Fruit fly (Drosophila melanogaster) whole organism, prepupa: ENCODE data around the gene CG17145.

Source experiments
- CG10631 ChIP-seq: fragments of 200-800 bp; sonication (Bioruptor generic); optimal IDR thresholded peaks from 2 replicates; lab custom pipeline; 2016; ENCODE audit warnings: missing biosample characterization, missing genetic modification characterization
- CG11294 ChIP-seq: fragments of 200-800 bp; sonication (Bioruptor generic); IDR thresholded peaks from 2 replicates; pipeline ENCODE4 v1.3.6; 2022; ENCODE audit warnings: missing biosample characterization, missing genetic modification characterization
- CG11762 ChIP-seq: fragments of 200-800 bp; sonication (Bioruptor generic); optimal IDR thresholded peaks from 3 replicates; lab custom pipeline; 2016; ENCODE audit warnings: missing biosample characterization, missing genetic modification characterization; ENCODE audit not compliant: insufficient read depth
- CG11902 ChIP-seq: fragments of 200-800 bp; sonication (Bioruptor generic); optimal IDR thresholded peaks from 3 replicates; lab custom pipeline; 2016; ENCODE audit warnings: missing biosample characterization, missing genetic modification characterization
- CG15336 ChIP-seq: fragments of 200-800 bp; sonication (Bioruptor generic); IDR thresholded peaks from 2 replicates; pipeline ENCODE4 v1.3.6; 2022; ENCODE audit warnings: missing biosample characterization, missing genetic modification characterization
- CG1621 ChIP-seq: fragments of 200-800 bp; sonication (Bioruptor generic); optimal IDR thresholded peaks from 3 replicates; lab custom pipeline; 2018; ENCODE audit warnings: missing biosample characterization, mild to moderate bottlenecking, missing genetic modification characterization
- CG3032 ChIP-seq: fragments of 200-800 bp; optimal IDR thresholded peaks from 2 replicates; lab custom pipeline; 2019; ENCODE audit warnings: missing biosample characterization, mild to moderate bottlenecking, missing genetic modification characterization, moderate library complexity
- CG31627 ChIP-seq: fragments of 200-800 bp; sonication (Bioruptor generic); optimal IDR thresholded peaks from 3 replicates; lab custom pipeline; 2016; ENCODE audit warnings: missing biosample characterization, missing genetic modification characterization
- CG32006 ChIP-seq: fragments of 200-800 bp; sonication (Bioruptor generic); optimal IDR thresholded peaks from 3 replicates; lab custom pipeline; 2017; ENCODE audit warnings: missing biosample characterization, mild to moderate bottlenecking, missing genetic modification characterization
- CG3919 ChIP-seq: fragments of 200-800 bp; sonication (Bioruptor generic); optimal IDR thresholded peaks from 3 replicates; lab custom pipeline; 2016; ENCODE audit warnings: missing biosample characterization, missing genetic modification characterization
- CG4318 ChIP-seq: fragments of 200-800 bp; sonication (Bioruptor generic); optimal IDR thresholded peaks from 3 replicates; lab custom pipeline; 2017; ENCODE audit warnings: missing biosample characterization, mild to moderate bottlenecking, missing genetic modification characterization
- CG6163 ChIP-seq: fragments of 200-800 bp; sonication (Bioruptor generic); IDR thresholded peaks from 3 replicates; pipeline ENCODE4 v1.3.6; 2022; ENCODE audit warnings: missing biosample characterization, missing genetic modification characterization
- CG6792 ChIP-seq: fragments of 200-800 bp; sonication (Bioruptor generic); optimal IDR thresholded peaks from 3 replicates; lab custom pipeline; 2016; ENCODE audit warnings: missing biosample characterization, missing genetic modification characterization
- CG6808 ChIP-seq: fragments of 200-800 bp; sonication (Bioruptor generic); optimal IDR thresholded peaks from 3 replicates; lab custom pipeline; 2017; ENCODE audit warnings: missing biosample characterization, missing genetic modification characterization, mild to moderate bottlenecking, moderate library complexity, missing genetic modification reagents
- CG6854 ChIP-seq: fragments of 200-800 bp; sonication (Bioruptor generic); optimal IDR thresholded peaks from 2 replicates; lab custom pipeline; 2017; ENCODE audit warnings: missing biosample characterization, mild to moderate bottlenecking, missing genetic modification characterization
- CG7368 ChIP-seq: fragments of 200-800 bp; sonication (Bioruptor generic); optimal IDR thresholded peaks from 3 replicates; lab custom pipeline; 2016; ENCODE audit warnings: missing biosample characterization, missing genetic modification characterization
- CG8119 ChIP-seq: fragments of 200-800 bp; sonication (Bioruptor generic); IDR thresholded peaks from 3 replicates; pipeline ENCODE4 v1.3.6; 2022; ENCODE audit warnings: missing biosample characterization, missing genetic modification characterization
- CG8632 ChIP-seq: fragments of 200-800 bp; sonication (Bioruptor generic); optimal IDR thresholded peaks from 3 replicates; lab custom pipeline; 2016; ENCODE audit warnings: missing biosample characterization, missing genetic modification characterization
- CG9139 ChIP-seq: fragments of 200-800 bp; sonication (Bioruptor generic); optimal IDR thresholded peaks from 3 replicates; lab custom pipeline; 2017; ENCODE audit warnings: missing biosample characterization, mild to moderate bottlenecking, missing genetic modification characterization
- Eip75B ChIP-seq: fragments of 200-800 bp; sonication (Bioruptor generic); optimal IDR thresholded peaks from 3 replicates; lab custom pipeline; 2016; ENCODE audit warnings: missing biosample characterization, missing genetic modification characterization
- Eip93F ChIP-seq: fragments of 200-800 bp; sonication (Bioruptor generic); optimal IDR thresholded peaks from 2 replicates; lab custom pipeline; 2016; ENCODE audit warnings: missing biosample characterization, mild to moderate bottlenecking, missing genetic modification characterization
- Ets21C ChIP-seq: fragments of 200-800 bp; sonication (Bioruptor generic); optimal IDR thresholded peaks from 3 replicates; lab custom pipeline; 2016; ENCODE audit warnings: missing biosample characterization, missing genetic modification characterization
- Ets96B ChIP-seq: fragments of 200-800 bp; optimal IDR thresholded peaks from 2 replicates; lab custom pipeline; 2019; ENCODE audit warnings: missing biosample characterization, mild to moderate bottlenecking, missing genetic modification characterization, moderate library complexity
- Gug ChIP-seq: fragments of 200-800 bp; sonication (Bioruptor generic); IDR thresholded peaks from 2 replicates; pipeline ENCODE4 v1.3.6; 2022; ENCODE audit warnings: missing biosample characterization, missing genetic modification characterization
- Hr38 ChIP-seq: sonication (Bioruptor generic); optimal IDR thresholded peaks from 2 replicates; lab custom pipeline; 2016; ENCODE audit warnings: missing biosample characterization, missing genetic modification characterization
- Hr39 ChIP-seq: fragments of 200-800 bp; sonication (Bioruptor generic); optimal IDR thresholded peaks from 2 replicates; lab custom pipeline; 2016; ENCODE audit warnings: missing biosample characterization, missing genetic modification characterization
- Hr4 ChIP-seq: fragments of 200-800 bp; sonication (Bioruptor generic); optimal IDR thresholded peaks from 3 replicates; lab custom pipeline; 2016; ENCODE audit warnings: missing biosample characterization, missing genetic modification characterization
- Lpt ChIP-seq: fragments of 200-800 bp; sonication (Bioruptor generic); optimal IDR thresholded peaks from 3 replicates; lab custom pipeline; 2016; ENCODE audit warnings: missing biosample characterization, missing genetic modification characterization
- OdsH ChIP-seq: fragments of 200-800 bp; sonication (Bioruptor generic); optimal IDR thresholded peaks from 3 replicates; lab custom pipeline; 2016; ENCODE audit warnings: missing biosample characterization, missing genetic modification characterization
- Smox ChIP-seq: fragments of 200-800 bp; sonication (Bioruptor generic); optimal IDR thresholded peaks from 3 replicates; lab custom pipeline; 2016; ENCODE audit warnings: missing biosample characterization, missing genetic modification characterization
- Sox14 ChIP-seq: fragments of 200-800 bp; sonication (Bioruptor generic); optimal IDR thresholded peaks from 3 replicates; lab custom pipeline; 2016; ENCODE audit warnings: missing biosample characterization, missing genetic modification characterization
- Sox15 ChIP-seq: fragments of 200-800 bp; sonication (Bioruptor generic); optimal IDR thresholded peaks from 3 replicates; lab custom pipeline; 2016; ENCODE audit warnings: missing biosample characterization, missing genetic modification characterization
- achi ChIP-seq: fragments of 200-800 bp; sonication (Bioruptor generic); optimal IDR thresholded peaks from 3 replicates; lab custom pipeline; 2016; ENCODE audit warnings: missing biosample characterization, missing genetic modification characterization
- cyc ChIP-seq: fragments of 200-800 bp; sonication (Bioruptor generic); optimal IDR thresholded peaks from 3 replicates; lab custom pipeline; 2016; ENCODE audit warnings: missing biosample characterization, missing genetic modification characterization
- dac ChIP-seq: fragments of 200-800 bp; sonication (Bioruptor generic); optimal IDR thresholded peaks from 2 replicates; lab custom pipeline; 2017; ENCODE audit warnings: missing biosample characterization, mild to moderate bottlenecking, missing genetic modification characterization
- dsx ChIP-seq: fragments of 200-800 bp; optimal IDR thresholded peaks from 3 replicates; lab custom pipeline; 2019; ENCODE audit warnings: missing biosample characterization, mild to moderate bottlenecking, missing genetic modification characterization, moderate library complexity; ENCODE audit not compliant: poor library complexity, severe bottlenecking
- eg ChIP-seq: fragments of 200-800 bp; sonication (Bioruptor generic); IDR thresholded peaks from 3 replicates; pipeline ENCODE4 v1.3.6; 2022; ENCODE audit warnings: missing biosample characterization, missing genetic modification characterization
- esn ChIP-seq: fragments of 200-800 bp; sonication (Bioruptor generic); optimal IDR thresholded peaks from 2 replicates; lab custom pipeline; 2016; ENCODE audit warnings: missing biosample characterization, mild to moderate bottlenecking, missing genetic modification characterization, moderate library complexity
- fd59A ChIP-seq: fragments of 200-800 bp; sonication (Bioruptor generic); optimal IDR thresholded peaks from 2 replicates; lab custom pipeline; 2017; ENCODE audit warnings: missing biosample characterization, mild to moderate bottlenecking, missing genetic modification characterization, missing genetic modification reagents
- fd85E ChIP-seq: fragments of 200-800 bp; sonication (Bioruptor generic); optimal IDR thresholded peaks from 3 replicates; lab custom pipeline; 2016; ENCODE audit warnings: missing biosample characterization, missing genetic modification characterization
- fkh ChIP-seq: fragments of 200-800 bp; sonication (Bioruptor generic); optimal IDR thresholded peaks from 3 replicates; lab custom pipeline; 2017; ENCODE audit warnings: missing biosample characterization, mild to moderate bottlenecking, missing genetic modification characterization, moderate library complexity
- net ChIP-seq: fragments of 200-800 bp; sonication (Bioruptor generic); optimal IDR thresholded peaks from 3 replicates; lab custom pipeline; 2016; ENCODE audit warnings: missing biosample characterization, missing genetic modification characterization
- pdm3 ChIP-seq: fragments of 200-800 bp; sonication (Bioruptor generic); optimal IDR thresholded peaks from 3 replicates; lab custom pipeline; 2016; ENCODE audit warnings: missing biosample characterization, missing genetic modification characterization
- salr ChIP-seq, 2 experiments: fragments of 200-800 bp; sonication (Bioruptor generic); optimal IDR thresholded peaks; 3 replicates each; lab custom pipeline; 2016 to 2018; ENCODE audit warnings: missing biosample characterization in 2 of 2, missing genetic modification characterization in 2 of 2, mild to moderate bottlenecking in 1 of 2
- ss ChIP-seq, 2 experiments: fragments of 200-800 bp; sonication (Bioruptor generic); optimal IDR thresholded peaks; 2 replicates in 1 of 2; 3 replicates in 1 of 2; lab custom pipeline; 2017 to 2018; ENCODE audit warnings: mild to moderate bottlenecking in 2 of 2, missing biosample characterization in 2 of 2, missing genetic modification characterization in 2 of 2, moderate library complexity in 1 of 2
- svp ChIP-seq: fragments of 200-800 bp; sonication (Bioruptor generic); peaks from one replicate; lab custom pipeline; 2016; ENCODE audit warnings: missing biosample characterization, missing genetic modification characterization

CG17145 gene

dm6 chr3L:20192872-20193747 is 28.5 kb upstream of the CG17145 start (continued):
- TF ChIP-seq achi, result peak; percentile 10
- TF ChIP-seq Smox (GFP tag; lab: Kevin White, UChicago), result peak; percentile 47
- TF ChIP-seq CG7368, result no peak
- peak; percentile 27 for TF ChIP-seq CG32006 (GFP tag; lab: Kevin White, UChicago)

DNA sequence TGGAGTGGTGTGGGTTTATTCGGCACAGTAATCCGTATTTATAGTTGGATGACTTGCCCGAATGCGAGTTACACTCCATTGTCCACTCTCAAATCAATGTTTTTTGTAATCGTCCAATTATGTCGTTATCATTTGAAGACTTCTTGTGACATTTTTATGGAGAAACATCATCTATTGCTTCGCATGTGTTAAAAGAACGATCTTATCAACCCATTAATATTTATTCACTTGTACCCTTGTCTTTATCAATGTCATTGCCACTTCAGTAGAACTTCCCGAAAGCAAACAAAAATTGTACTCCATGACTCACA is 27.9 kb upstream of the CG17145 start:
- TF ChIP-seq Eip93F (GFP tag; lab: Kevin White, UChicago) (no peak), CG4318 (GFP tag; lab: Kevin White, UChicago) (no peak)

DNA sequence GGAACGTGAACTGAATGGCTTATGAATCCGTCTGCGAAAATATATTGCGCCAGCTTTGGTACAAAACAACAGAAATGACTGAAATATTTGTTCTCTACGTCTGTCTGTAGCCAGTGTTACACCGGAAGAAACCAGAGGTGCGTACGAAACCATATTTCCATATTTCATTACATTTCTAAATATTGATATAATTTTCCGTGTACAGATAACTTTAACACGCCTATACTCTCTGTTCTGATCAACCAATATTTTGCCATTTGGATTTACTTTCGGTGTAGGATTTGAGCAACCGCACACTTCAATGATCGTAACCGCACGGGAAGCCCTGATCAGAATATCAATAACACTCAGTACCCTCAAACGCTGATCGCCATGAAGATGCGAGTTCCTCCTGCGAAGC is 26.9 kb upstream of the CG17145 start:
- peak; percentile 74 for TF ChIP-seq Sox14 (GFP tag; lab: Kevin White, UChicago)
- TF ChIP-seq CG15336, result peak; percentile 59
- TF ChIP-seq Ets21C, result peak; percentile 54
- TF ChIP-seq eg (GFP tag; lab: Robert Waterston, UW), result peak; percentile 75
- peak; percentile 62 for TF ChIP-seq CG3032 (tag; lab: Kevin White, UChicago)
- TF ChIP-seq Ets96B (tag; lab: Kevin White, UChicago), result peak; percentile 61
- no peak for TF ChIP-seq Hr38
- TF ChIP-seq dsx (GFP tag; lab: Kevin White, UChicago), result peak; percentile 35
- TF ChIP-seq CG4318 (GFP tag; lab: Kevin White, UChicago), result no peak
- peak; percentile 76 for TF ChIP-seq cyc (GFP tag; lab: Kevin White, UChicago)
- peak; percentile 57 for TF ChIP-seq OdsH (GFP tag; lab: Kevin White, UChicago)
- TF ChIP-seq dac (GFP tag; lab: Kevin White, UChicago), result no peak
- no peak for TF ChIP-seq fkh (GFP tag; lab: Kevin White, UChicago)
- peak; percentile 66 for TF ChIP-seq CG3919 (GFP tag; lab: Kevin White, UChicago)
- TF ChIP-seq esn (GFP tag; lab: Kevin White, UChicago), result peak; percentile 76
- TF ChIP-seq Smox (GFP tag; lab: Kevin White, UChicago), result peak; percentile 71
- peak; percentile 22 for TF ChIP-seq fd59A (GFP tag; lab: Kevin White, UChicago)
- peak; percentile 57 for TF ChIP-seq net (GFP tag; lab: Kevin White, UChicago)
- TF ChIP-seq CG9139, result peak; percentile 16
- peak; percentile 46 for TF ChIP-seq Hr4 (GFP tag; lab: Kevin White, UChicago)
- peak; percentile 51 for TF ChIP-seq Eip75B (GFP tag; lab: Kevin White, UChicago)
- peak; percentile 66 for TF ChIP-seq pdm3 (GFP tag; lab: Kevin White, UChicago)
- peak; percentile 55 for TF ChIP-seq CG32006 (GFP tag; lab: Kevin White, UChicago)
- TF ChIP-seq CG6792 (GFP tag; lab: Kevin White, UChicago), result peak; percentile 57
- TF ChIP-seq CG8119 (GFP tag; lab: Robert Waterston, UW), result peak; percentile 57
- TF ChIP-seq ss (GFP tag; optimal IDR thresholded peaks at IDR 0.05; lab: Kevin White, UChicago), result peak; percentile 23 to 34
- no peak for TF ChIP-seq Eip93F (GFP tag; lab: Kevin White, UChicago)
- peak; percentile 34 for TF ChIP-seq CG11902
- TF ChIP-seq Gug (GFP tag; lab: Robert Waterston, UW), result peak; percentile 45
- peak; percentile 29 for TF ChIP-seq CG8632 (GFP tag; lab: Kevin White, UChicago)
- TF ChIP-seq Lpt (GFP tag; lab: Kevin White, UChicago), result peak; percentile 15
- peak; percentile 80 for TF ChIP-seq Hr39 (GFP tag; lab: Kevin White, UChicago)
- peak; percentile 55 for TF ChIP-seq CG1621 (tag; lab: Kevin White, UChicago)
- peak; percentile 49 for TF ChIP-seq CG7368
- TF ChIP-seq CG11762 (GFP tag; lab: Kevin White, UChicago), result peak; percentile 20
- TF ChIP-seq svp (GFP tag; lab: Kevin White, UChicago), result no peak
- TF ChIP-seq CG11294 (GFP tag; lab: Robert Waterston, UW), result 0 out of 2 replicates have a peak, but pooled peaks have one; percentile 12
- no peak for TF ChIP-seq fd85E (GFP tag; lab: Kevin White, UChicago)
- TF ChIP-seq CG31627 (GFP tag; lab: Kevin White, UChicago), result peak; percentile 82
- TF ChIP-seq salr (GFP tag; optimal IDR thresholded peaks at IDR 0.05; lab: Kevin White, UChicago), result peak; percentile 16 to 18
- peak; percentile 59 for TF ChIP-seq CG10631
- TF ChIP-seq CG6854 (GFP tag; lab: Kevin White, UChicago), result peak; percentile 28
- peak; percentile 67 for TF ChIP-seq CG6163 (GFP tag; lab: Robert Waterston, UW)
- TF ChIP-seq Sox15 (GFP tag; lab: Kevin White, UChicago), result peak; percentile 25
- TF ChIP-seq CG6808, result peak; percentile 35
